Fruit fly (Drosophila melanogaster) whole organism, embryonic: Measurements from ENCODE around the gene CG9286.

Experiments
- Abd-B ChIP-seq: fragments of 200-800 bp; sonication (Bioruptor generic); optimal IDR thresholded peaks from 2 replicates; lab custom pipeline; 2018; ENCODE audit warnings: missing biosample characterization, mild to moderate bottlenecking, missing genetic modification characterization, moderate library complexity
- Adf1 ChIP-seq: fragments of 200-800 bp; sonication (Bioruptor generic); IDR thresholded peaks from 2 replicates; pipeline ENCODE4 v1.3.6; 2022; ENCODE audit warnings: missing biosample characterization, missing genetic modification characterization
- B-H1 ChIP-seq: fragments of 200-800 bp; sonication (Bioruptor generic); IDR thresholded peaks from 3 replicates; pipeline ENCODE4 v1.3.6; 2022; ENCODE audit warnings: missing biosample characterization, missing genetic modification characterization
- Bdp1 ChIP-seq: fragments of 200-800 bp; sonication (Bioruptor generic); optimal IDR thresholded peaks from 3 replicates; lab custom pipeline; 2016; ENCODE audit warnings: missing biosample characterization, missing genetic modification characterization
- BtbVII ChIP-seq: fragments of 200-800 bp; sonication (Bioruptor generic); optimal IDR thresholded peaks from 3 replicates; lab custom pipeline; 2017; ENCODE audit warnings: missing biosample characterization, mild to moderate bottlenecking, missing genetic modification characterization
- CG10979 ChIP-seq: fragments of 200-800 bp; sonication (Bioruptor generic); optimal IDR thresholded peaks from 2 replicates; lab custom pipeline; 2018; ENCODE audit warnings: missing biosample characterization, mild to moderate bottlenecking, missing genetic modification characterization, moderate library complexity
- CG11085 ChIP-seq: fragments of 200-800 bp; sonication (Bioruptor generic); IDR thresholded peaks from 2 replicates; pipeline ENCODE4 v1.3.6; 2022; ENCODE audit warnings: missing biosample characterization, missing genetic modification characterization
- CG13424 ChIP-seq: fragments of 200-800 bp; sonication (Bioruptor generic); optimal IDR thresholded peaks from 2 replicates; lab custom pipeline; 2019; ENCODE audit warnings: missing biosample characterization, mild to moderate bottlenecking, missing genetic modification characterization, moderate library complexity
- CG15269 ChIP-seq: fragments of 200-800 bp; sonication (Bioruptor generic); optimal IDR thresholded peaks from 2 replicates; lab custom pipeline; 2018; ENCODE audit warnings: missing biosample characterization, mild to moderate bottlenecking, missing genetic modification characterization, moderate library complexity
- CG17612 ChIP-seq: fragments of 200-800 bp; sonication (Bioruptor generic); IDR thresholded peaks from 2 replicates; pipeline ENCODE4 v1.3.6; 2022; ENCODE audit warnings: missing biosample characterization, missing genetic modification characterization
- CG2712 ChIP-seq: fragments of 200-800 bp; optimal IDR thresholded peaks from 3 replicates; lab custom pipeline; 2019; ENCODE audit warnings: missing biosample characterization, mild to moderate bottlenecking, missing genetic modification characterization, moderate library complexity
- CG2889 ChIP-seq: fragments of 200-800 bp; sonication (Bioruptor generic); IDR thresholded peaks from 3 replicates; pipeline ENCODE4 v1.3.6; 2022; ENCODE audit warnings: missing biosample characterization, missing genetic modification characterization
- CG3281 ChIP-seq: fragments of 200-800 bp; sonication (Bioruptor generic); optimal IDR thresholded peaks from 3 replicates; lab custom pipeline; 2017; ENCODE audit warnings: missing biosample characterization, mild to moderate bottlenecking, missing genetic modification characterization
- CG33557 ChIP-seq: fragments of 200-800 bp; sonication (Bioruptor generic); optimal IDR thresholded peaks from 2 replicates; lab custom pipeline; 2019; ENCODE audit warnings: missing biosample characterization, mild to moderate bottlenecking, missing genetic modification characterization, moderate library complexity
- CG34224 ChIP-seq: fragments of 200-800 bp; sonication (Bioruptor generic); IDR thresholded peaks from 3 replicates; pipeline ENCODE4 v1.3.6; 2022; ENCODE audit warnings: missing biosample characterization, missing genetic modification characterization; ENCODE audit not compliant: partially characterized antibody
- CG4820 ChIP-seq: fragments of 200-800 bp; sonication (Bioruptor generic); optimal IDR thresholded peaks from 3 replicates; lab custom pipeline; 2016; ENCODE audit warnings: missing biosample characterization, missing genetic modification characterization
- CG6854 ChIP-seq: fragments of 200-800 bp; sonication (Bioruptor generic); optimal IDR thresholded peaks from 3 replicates; lab custom pipeline; 2017; ENCODE audit warnings: missing biosample characterization, mild to moderate bottlenecking, missing genetic modification characterization
- CG7372 ChIP-seq: fragments of 200-800 bp; sonication (Bioruptor generic); IDR thresholded peaks from 2 replicates; pipeline ENCODE4 v1.3.6; 2022; ENCODE audit warnings: missing biosample characterization, missing genetic modification characterization
- CG8388 ChIP-seq: fragments of 200-800 bp; sonication (Bioruptor generic); optimal IDR thresholded peaks from 2 replicates; lab custom pipeline; 2019; ENCODE audit warnings: missing biosample characterization, mild to moderate bottlenecking, missing genetic modification characterization, moderate library complexity
- CG8924 ChIP-seq: fragments of 200-800 bp; optimal IDR thresholded peaks from 3 replicates; lab custom pipeline; 2019; ENCODE audit warnings: missing biosample characterization, mild to moderate bottlenecking, missing genetic modification characterization, moderate library complexity
- CG9215 ChIP-seq: fragments of 200-800 bp; sonication (Bioruptor generic); IDR thresholded peaks from 2 replicates; pipeline ENCODE4 v1.3.6; 2022; ENCODE audit warnings: missing biosample characterization, missing genetic modification characterization
- CG9437 ChIP-seq: fragments of 200-800 bp; sonication (Bioruptor generic); optimal IDR thresholded peaks from 2 replicates; lab custom pipeline; 2018; ENCODE audit warnings: missing biosample characterization, mild to moderate bottlenecking, missing genetic modification characterization
- D19A ChIP-seq: fragments of 200-800 bp; optimal IDR thresholded peaks from 3 replicates; lab custom pipeline; 2019; ENCODE audit warnings: missing biosample characterization, mild to moderate bottlenecking, missing genetic modification characterization, moderate library complexity
- Drgx ChIP-seq: fragments of 200-800 bp; sonication (Bioruptor generic); IDR thresholded peaks from 2 replicates; pipeline ENCODE4 v1.3.6; 2022; ENCODE audit warnings: missing biosample characterization, missing genetic modification characterization
- Fer1 ChIP-seq: fragments of 200-800 bp; sonication (Bioruptor generic); optimal IDR thresholded peaks from 2 replicates; lab custom pipeline; 2017; ENCODE audit warnings: missing biosample characterization, mild to moderate bottlenecking, missing genetic modification characterization
- HHEX ChIP-seq: fragments of 200-800 bp; sonication (Bioruptor generic); optimal IDR thresholded peaks from 3 replicates; lab custom pipeline; 2017; ENCODE audit warnings: missing biosample characterization, mild to moderate bottlenecking, missing genetic modification characterization, missing genetic modification reagents
- Kr ChIP-seq: fragments of 200-800 bp; sonication (Bioruptor generic); optimal IDR thresholded peaks from 2 replicates; lab custom pipeline; 2017; ENCODE audit warnings: missing biosample characterization, mild to moderate bottlenecking, missing genetic modification characterization
- Lim3 ChIP-seq: fragments of 200-800 bp; sonication (Bioruptor generic); IDR thresholded peaks from 2 replicates; pipeline ENCODE4 v1.3.6; 2022; ENCODE audit warnings: missing biosample characterization, missing genetic modification characterization
- Lpt ChIP-seq: fragments of >200 bp; optimal IDR thresholded peaks from 2 replicates; lab custom pipeline; 2018; ENCODE audit warnings: missing biosample characterization, missing genetic modification characterization
- Myb ChIP-seq: fragments of 200-800 bp; sonication (Bioruptor generic); optimal IDR thresholded peaks from 2 replicates; lab custom pipeline; 2016; ENCODE audit warnings: missing biosample characterization, missing genetic modification characterization
- NFAT ChIP-seq: fragments of 200-800 bp; sonication (Bioruptor generic); IDR thresholded peaks from 2 replicates; pipeline ENCODE4 v1.3.6; 2022; ENCODE audit warnings: missing biosample characterization, missing genetic modification characterization
- Nf-YC ChIP-seq: fragments of 200-800 bp; optimal IDR thresholded peaks from 3 replicates; lab custom pipeline; 2019; ENCODE audit warnings: missing biosample characterization, mild to moderate bottlenecking, missing genetic modification characterization, moderate library complexity
- PHDP ChIP-seq: fragments of 200-800 bp; sonication (Bioruptor generic); optimal IDR thresholded peaks from 3 replicates; lab custom pipeline; 2018; ENCODE audit warnings: missing biosample characterization, mild to moderate bottlenecking, missing genetic modification characterization, moderate library complexity
- Sin3A ChIP-seq: fragments of >200 bp; optimal IDR thresholded peaks from 2 replicates; lab custom pipeline; 2018
- Stat92E ChIP-seq, 3 experiments: fragments of >200 bp in 2 of 3; fragments of 200-800 bp in 1 of 3; sonication (Bioruptor generic) in 1 of 3; optimal IDR thresholded peaks; 2 replicates each; lab custom pipeline; 2017 to 2019; ENCODE audit warnings: missing biosample characterization in 3 of 3, missing genetic modification characterization in 3 of 3, mild to moderate bottlenecking in 1 of 3, moderate library complexity in 1 of 3
- Usf ChIP-seq: fragments of 200-800 bp; sonication (Bioruptor generic); optimal IDR thresholded peaks from 2 replicates; lab custom pipeline; 2017; ENCODE audit warnings: missing genotype, missing biosample characterization, missing genetic modification characterization
- ap ChIP-seq: fragments of 200-800 bp; sonication (Bioruptor generic); IDR thresholded peaks from 2 replicates; pipeline ENCODE4 v1.3.6; 2022; ENCODE audit warnings: missing biosample characterization, missing genetic modification characterization
- chm ChIP-seq: fragments of 200-800 bp; sonication (Bioruptor generic); IDR thresholded peaks from 2 replicates; pipeline ENCODE4 v1.3.6; 2022; ENCODE audit warnings: missing biosample characterization, missing genetic modification characterization
- corto ChIP-seq: fragments of 200-800 bp; sonication (Bioruptor generic); optimal IDR thresholded peaks from 2 replicates; lab custom pipeline; 2016; ENCODE audit warnings: missing biosample characterization, mild to moderate bottlenecking, missing genetic modification characterization, moderate library complexity
- dpn ChIP-seq, 2 experiments: fragments of 200-800 bp; sonication (Bioruptor generic); optimal IDR thresholded peaks; 3 replicates each; lab custom pipeline; 2016; ENCODE audit warnings: missing biosample characterization in 2 of 2, missing genetic modification characterization in 2 of 2
- ewg ChIP-seq: fragments of 200-800 bp; sonication (Bioruptor generic); optimal IDR thresholded peaks from 3 replicates; lab custom pipeline; 2017; ENCODE audit warnings: mild to moderate bottlenecking, missing biosample characterization, missing genetic modification reagents, missing genetic modification characterization
- fd3F ChIP-seq: fragments of 200-800 bp; sonication (Bioruptor generic); optimal IDR thresholded peaks from 2 replicates; lab custom pipeline; 2018; ENCODE audit warnings: missing biosample characterization, mild to moderate bottlenecking, missing genetic modification characterization, moderate library complexity
- fu2 ChIP-seq: fragments of 200-800 bp; sonication (Bioruptor generic); optimal IDR thresholded peaks from 2 replicates; lab custom pipeline; 2016; ENCODE audit warnings: missing biosample characterization, missing genetic modification characterization
- ken ChIP-seq: fragments of 200-800 bp; sonication (Bioruptor generic); IDR thresholded peaks from 3 replicates; pipeline ENCODE4 v1.3.6; 2022; ENCODE audit warnings: missing biosample characterization, missing genetic modification characterization
- lab ChIP-seq: fragments of 200-800 bp; sonication (Bioruptor generic); optimal IDR thresholded peaks from 3 replicates; lab custom pipeline; 2017; ENCODE audit warnings: missing biosample characterization, missing genetic modification characterization, mild to moderate bottlenecking, moderate library complexity, missing genetic modification reagents
- mam ChIP-seq: fragments of 200-800 bp; sonication (Bioruptor generic); optimal IDR thresholded peaks from 3 replicates; lab custom pipeline; 2016; ENCODE audit warnings: missing biosample characterization, missing genetic modification characterization
- nau ChIP-seq: fragments of 200-800 bp; sonication (Bioruptor generic); optimal IDR thresholded peaks from 3 replicates; lab custom pipeline; 2017; ENCODE audit warnings: missing biosample characterization, mild to moderate bottlenecking, missing genetic modification characterization, missing genetic modification reagents
- onecut ChIP-seq: fragments of 200-800 bp; sonication (Bioruptor generic); IDR thresholded peaks from 2 replicates; pipeline ENCODE4 v1.3.6; 2022; ENCODE audit warnings: missing biosample characterization, missing genetic modification characterization
- sens ChIP-seq: fragments of 200-800 bp; sonication (Bioruptor generic); peaks from one replicate; lab custom pipeline; 2016; ENCODE audit warnings: missing biosample characterization, missing genetic modification characterization
- unc-4 ChIP-seq: fragments of 200-800 bp; sonication (Bioruptor generic); IDR thresholded peaks from 2 replicates; pipeline ENCODE4 v1.3.6; 2022; ENCODE audit warnings: missing biosample characterization, missing genetic modification characterization; ENCODE audit not compliant: partially characterized antibody
- vvl ChIP-seq: fragments of 200-800 bp; sonication (Bioruptor generic); IDR thresholded peaks from 2 replicates; pipeline ENCODE4 v1.3.6; 2022; ENCODE audit warnings: missing biosample characterization, missing genetic modification characterization

Gene CG9286

dm6 chr3R:13779241-13779683 lies 1.5 kb upstream of the CG9286 start, which contains the start of the genes CG42375 and CG9288 (continued):
- TF ChIP-seq unc-4 (GFP tag; lab: Robert Waterston, UW) = no peak
- TF ChIP-seq chm (GFP tag; lab: Robert Waterston, UW) = 0 out of 2 replicates have a peak, but pooled peaks have one; percentile 35
- no peak for TF ChIP-seq corto (GFP tag; lab: Kevin White, UChicago)
- no peak for TF ChIP-seq NFAT (GFP tag; lab: Robert Waterston, UW)
- TF ChIP-seq CG4820 (GFP tag; lab: Kevin White, UChicago) = peak; percentile 81
- peak; percentile 68 for TF ChIP-seq vvl (GFP tag; lab: Robert Waterston, UW)
- TF ChIP-seq B-H1 (GFP tag; lab: Robert Waterston, UW) = 0 out of 3 replicates have a peak, but pooled peaks have one; percentile 33
- TF ChIP-seq Adf1 (GFP tag; lab: Robert Waterston, UW) = no peak
- TF ChIP-seq CG33557 (GFP tag; lab: Kevin White, UChicago) = no peak
- TF ChIP-seq Lpt (GFP tag; lab: Kevin White, UChicago) = no peak
- no peak for TF ChIP-seq CG34224
- TF ChIP-seq BtbVII (GFP tag; lab: Kevin White, UChicago) = peak; percentile 61
- no peak for TF ChIP-seq CG7372
- TF ChIP-seq ken (GFP tag; lab: Robert Waterston, UW) = no peak
- TF ChIP-seq lab (GFP tag; lab: Kevin White, UChicago) = peak; percentile 84
- TF ChIP-seq fd3F (GFP tag; lab: Kevin White, UChicago) = no peak
- TF ChIP-seq Bdp1 (GFP tag; lab: Kevin White, UChicago) = no peak
- TF ChIP-seq CG2712 (tag; lab: Kevin White, UChicago) = peak; percentile 80
- no peak for TF ChIP-seq CG15269 (tag; lab: Kevin White, UChicago)
- no peak for TF ChIP-seq CG9215 (GFP tag; lab: Robert Waterston, UW)
- TF ChIP-seq CG2889 = no peak
- TF ChIP-seq dpn (GFP tag; optimal IDR thresholded peaks at IDR 0.05; lab: Kevin White, UChicago) = peak; percentile 7 to 17
- TF ChIP-seq Drgx (GFP tag; lab: Robert Waterston, UW) = peak; percentile 61; the same call in 1 of the 2 replicates
- TF ChIP-seq CG6854 (GFP tag; lab: Kevin White, UChicago) = peak; percentile 47
- TF ChIP-seq sens = peak; percentile 94
- no peak for TF ChIP-seq Sin3A (lab: Kevin White, UChicago)
- TF ChIP-seq CG9437 (GFP tag; lab: Kevin White, UChicago) = no peak
- TF ChIP-seq CG8924 (tag; lab: Kevin White, UChicago) = peak; percentile 60
- TF ChIP-seq onecut = peak; percentile 39; the same call in 1 of the 2 replicates
- peak; percentile 75 for TF ChIP-seq D19A (tag; lab: Kevin White, UChicago)
- TF ChIP-seq Fer1 (GFP tag; lab: Kevin White, UChicago) = peak; percentile 75
- TF ChIP-seq CG10979 = peak; percentile 85
- TF ChIP-seq PHDP (tag; lab: Kevin White, UChicago) = peak; percentile 31
- TF ChIP-seq CG3281 (GFP tag; lab: Kevin White, UChicago) = peak; percentile 82
- TF ChIP-seq Usf = no peak
- peak; percentile 14 for TF ChIP-seq CG13424 (tag; lab: Kevin White, UChicago)
- peak; percentile 72 for TF ChIP-seq HHEX (GFP tag; lab: Kevin White, UChicago)
- no peak for TF ChIP-seq Kr (GFP tag; lab: Kevin White, UChicago)
- TF ChIP-seq Myb (GFP tag; lab: Kevin White, UChicago) = peak; percentile 36
- TF ChIP-seq CG11085 (GFP tag; lab: Robert Waterston, UW) = peak; percentile 38; the same call in 1 of the 2 replicates
- no peak for TF ChIP-seq ap (GFP tag; lab: Robert Waterston, UW)
- TF ChIP-seq fu2 (GFP tag; lab: Kevin White, UChicago) = no peak
- peak; percentile 70 for TF ChIP-seq CG8388 (GFP tag; lab: Kevin White, UChicago)
- TF ChIP-seq nau (GFP tag; lab: Kevin White, UChicago) = peak; percentile 35
- no peak for TF ChIP-seq Stat92E (GFP tag; optimal IDR thresholded peaks at IDR 0.05; lab: Kevin White, UChicago)
- no peak; the same call in 1 of the 2 replicates for TF ChIP-seq CG17612 (GFP tag; lab: Robert Waterston, UW)
- TF ChIP-seq ewg (GFP tag; lab: Kevin White, UChicago) = no peak
- no peak for TF ChIP-seq Abd-B (GFP tag; lab: Kevin White, UChicago)
- peak; percentile 30 for TF ChIP-seq Nf-YC (tag; lab: Kevin White, UChicago)
- peak; percentile 15 for TF ChIP-seq mam (GFP tag; lab: Kevin White, UChicago)
- no peak for TF ChIP-seq Lim3 (GFP tag; lab: Robert Waterston, UW)
